Worm (Caenorhabditis elegans) whole organism, L4 larva: ENCODE measurements around the gene F59B10.4.

Experiments
- F26F4.8 ChIP-seq: fragments of 200-800 bp; sonication (Bioruptor generic); conservative IDR thresholded peaks from 2 replicates; pipeline ENCODE4 v1.3.6; 2022; ENCODE audit warnings: missing genetic modification characterization, missing compliant biosample characterization
- ceh-20 ChIP-seq: fragments of 200-800 bp; sonication (Bioruptor generic); IDR thresholded peaks from 2 replicates; pipeline ENCODE4 v1.3.6; 2022; ENCODE audit warnings: missing genetic modification reagents, missing genetic modification characterization, missing compliant biosample characterization
- ces-1 ChIP-seq: fragments of 150-350 bp; sonication (generic microtip); optimal IDR thresholded peaks from 4 replicates; lab custom pipeline; 2014; ENCODE audit warnings: missing biosample characterization, missing genetic modification reagents, missing genetic modification characterization
- dpl-1 ChIP-seq: fragments of 150-350 bp; optimal IDR thresholded peaks from 2 replicates; lab custom pipeline; 2014; ENCODE audit warnings: missing biosample characterization, missing genetic modification reagents, missing genetic modification characterization
- lin-13 ChIP-seq: fragments of 150-350 bp; optimal IDR thresholded peaks from 2 replicates; lab custom pipeline; 2014; ENCODE audit warnings: missing biosample characterization, missing genetic modification reagents, missing genetic modification characterization
- lir-3 ChIP-seq: sonication (generic microtip); optimal IDR thresholded peaks from 2 replicates; lab custom pipeline; 2016; ENCODE audit warnings: mild to moderate bottlenecking, missing genetic modification characterization, missing compliant biosample characterization
- nhr-237 ChIP-seq: sonication (generic microtip); optimal IDR thresholded peaks from 2 replicates; lab custom pipeline; 2017; ENCODE audit warnings: missing biosample characterization, missing genetic modification characterization
- nhr-28 ChIP-seq: fragments of 150-350 bp; optimal IDR thresholded peaks from 2 replicates; lab custom pipeline; 2014; ENCODE audit warnings: missing biosample characterization, missing genetic modification characterization
- unc-62 ChIP-seq, 3 experiments: fragments of 150-350 bp in 1 of 3; sonication (generic microtip); optimal IDR thresholded peaks in 2 of 3; peaks in 1 of 3; 1 replicate in 1 of 3; 2 replicates in 2 of 3; lab custom pipeline; 2014 to 2017; ENCODE audit warnings: missing biosample characterization in 3 of 3, missing genetic modification characterization in 3 of 3, missing genetic modification reagents in 3 of 3, missing genotype in 1 of 3

- TF ChIP-seq F26F4.8 (GFP tag; lab: Robert Waterston, UW), result no peak
- no peak for TF ChIP-seq lir-3
- TF ChIP-seq nhr-28 (tag; lab: Kevin White, UChicago), result no peak
- no peak for TF ChIP-seq dpl-1 (GFP tag; lab: Kevin White, UChicago)
- no peak for TF ChIP-seq ceh-20 (GFP tag; lab: Robert Waterston, UW)
- no peak for TF ChIP-seq ces-1 (GFP tag; lab: Kevin White, UChicago)
- no peak for TF ChIP-seq nhr-237 (tag; lab: Kevin White, UChicago)
- no peak for TF ChIP-seq lin-13 (GFP tag; lab: Kevin White, UChicago)
- no peak for TF ChIP-seq unc-62 (GFP tag; optimal IDR thresholded peaks at IDR 0.05 in 1 of 2; lab: Kevin White, UChicago)
- no peak for TF ChIP-seq unc-62 (tag; optimal IDR thresholded peaks at IDR 0.05; lab: Kevin White, UChicago)
Measured at ce11 chrII:10519017-10519416, at the start of gene F59B10.4.
